Worm (Caenorhabditis elegans) whole organism, L4 larva: ENCODE data around the gene oxi-1.

Experiments used
- F26F4.8 ChIP-seq: fragments of 200-800 bp; sonication (Bioruptor generic); conservative IDR thresholded peaks from 2 replicates; pipeline ENCODE4 v1.3.6; 2022; ENCODE audit warnings: missing genetic modification characterization, missing compliant biosample characterization
- F37D6.2 ChIP-seq: sonication (generic microtip); optimal IDR thresholded peaks from 2 replicates; lab custom pipeline; 2016; ENCODE audit warnings: mild to moderate bottlenecking, missing genetic modification characterization, missing compliant biosample characterization
- F44E2.7 ChIP-seq: fragments of 200-800 bp; sonication (Bioruptor generic); IDR thresholded peaks from 2 replicates; pipeline ENCODE4 v2.1.2; 2022; ENCODE audit warnings: missing genetic modification characterization, missing compliant biosample characterization
- F49E8.2 ChIP-seq: sonication (generic microtip); optimal IDR thresholded peaks from 2 replicates; lab custom pipeline; 2016; ENCODE audit warnings: missing compliant biosample characterization, mild to moderate bottlenecking, missing genetic modification characterization, borderline replicate concordance
- R02D3.7 ChIP-seq: fragments of 150-350 bp; sonication (generic microtip); optimal IDR thresholded peaks from 3 replicates; lab custom pipeline; 2014; ENCODE audit warnings: missing biosample characterization, missing genetic modification characterization
- T20F7.1 ChIP-seq: fragments of 200-800 bp; sonication (Bioruptor generic); optimal IDR thresholded peaks from 2 replicates; lab custom pipeline; 2018; ENCODE audit warnings: mild to moderate bottlenecking, missing genetic modification characterization, missing compliant biosample characterization
- Y48G9A.11 ChIP-seq: fragments of 200-800 bp; sonication (Bioruptor generic); IDR thresholded peaks from 2 replicates; pipeline ENCODE4 v1.3.6; 2022; ENCODE audit warnings: missing genetic modification reagents, missing genetic modification characterization, missing compliant biosample characterization
- Y75B8A.6 ChIP-seq: fragments of 200-800 bp; sonication (Bioruptor generic); IDR thresholded peaks from 2 replicates; pipeline ENCODE4 v1.3.6; 2022; ENCODE audit warnings: missing genetic modification reagents, missing genetic modification characterization, missing compliant biosample characterization
- aha-1 ChIP-seq: fragments of 150-350 bp; peaks from one replicate; lab custom pipeline; 2014; ENCODE audit warnings: missing biosample characterization, missing genetic modification characterization
- ama-1 ChIP-seq: fragments of 150-350 bp; optimal IDR thresholded peaks from 2 replicates; lab custom pipeline; 2014; ENCODE audit warnings: inconsistent platforms, mixed read lengths
- arid-1 ChIP-seq: fragments of 200-800 bp; sonication (Bioruptor generic); conservative IDR thresholded peaks from 2 replicates; pipeline ENCODE4 v1.3.6; 2022; ENCODE audit warnings: missing genetic modification reagents, missing genetic modification characterization, missing compliant biosample characterization
- attf-4 ChIP-seq: sonication (generic microtip); optimal IDR thresholded peaks from 3 replicates; lab custom pipeline; 2017; ENCODE audit warnings: missing biosample characterization, missing genetic modification characterization
- ceh-32 ChIP-seq: sonication (generic microtip); optimal IDR thresholded peaks from 2 replicates; lab custom pipeline; 2016; ENCODE audit warnings: mild to moderate bottlenecking, missing genetic modification characterization, missing compliant biosample characterization; ENCODE audit not compliant: poor library complexity
- ceh-44 ChIP-seq: fragments of 200-800 bp; sonication (Bioruptor generic); IDR thresholded peaks from 2 replicates; pipeline ENCODE4 v1.3.6; 2022; ENCODE audit warnings: missing genetic modification reagents, missing genetic modification characterization, missing compliant biosample characterization
- ceh-82 ChIP-seq: sonication (generic microtip); optimal IDR thresholded peaks from 2 replicates; lab custom pipeline; 2017; ENCODE audit warnings: missing biosample characterization, missing genetic modification characterization
- cey-2 ChIP-seq: sonication (generic microtip); optimal IDR thresholded peaks from 3 replicates; lab custom pipeline; 2017; ENCODE audit warnings: missing genetic modification characterization, mild to moderate bottlenecking, missing compliant biosample characterization, antibody characterized with exemption, borderline replicate concordance; ENCODE audit not compliant: insufficient read depth
- daf-16 ChIP-seq, 3 experiments: sonication (generic microtip); optimal IDR thresholded peaks; 2 replicates each; lab custom pipeline; 2016 to 2017; ENCODE audit warnings: missing genetic modification characterization in 3 of 3, missing genetic modification reagents in 3 of 3, mild to moderate bottlenecking in 2 of 3, missing compliant biosample characterization in 2 of 3, missing biosample characterization in 1 of 3, moderate library complexity in 1 of 3
- daf-19 ChIP-seq: fragments of 200-800 bp; sonication (Bioruptor generic); conservative IDR thresholded peaks from 2 replicates; pipeline ENCODE4 v1.3.6; 2022; ENCODE audit warnings: missing genetic modification characterization, missing compliant biosample characterization
- daf-8 ChIP-seq: fragments of 200-800 bp; sonication (Bioruptor generic); IDR thresholded peaks from 2 replicates; pipeline ENCODE4 v1.3.6; 2022; ENCODE audit warnings: missing genetic modification characterization, missing compliant biosample characterization
- dmd-6 ChIP-seq: fragments of 200-800 bp; sonication (Bioruptor generic); IDR thresholded peaks from 2 replicates; pipeline ENCODE4 v1.3.6; 2022; ENCODE audit warnings: missing genetic modification reagents, missing genetic modification characterization, missing compliant biosample characterization
- dmd-8 ChIP-seq: fragments of 200-800 bp; sonication (Bioruptor generic); IDR thresholded peaks from 2 replicates; pipeline ENCODE4 v1.3.6; 2022; ENCODE audit warnings: missing genetic modification characterization, missing compliant biosample characterization
- duxl-1 ChIP-seq: sonication (generic microtip); optimal IDR thresholded peaks from 2 replicates; lab custom pipeline; 2016; ENCODE audit warnings: mild to moderate bottlenecking, missing genetic modification characterization, moderate library complexity, missing compliant biosample characterization; ENCODE audit not compliant: poor library complexity
- dve-1 ChIP-seq: sonication (generic microtip); optimal IDR thresholded peaks from 2 replicates; lab custom pipeline; 2017; ENCODE audit warnings: antibody characterized with exemption, mild to moderate bottlenecking, missing genetic modification characterization, missing compliant biosample characterization; ENCODE audit not compliant: insufficient read depth
- fos-1 ChIP-seq: fragments of 150-350 bp; optimal IDR thresholded peaks from 2 replicates; lab custom pipeline; 2014; ENCODE audit warnings: missing biosample characterization, missing genetic modification characterization
- gei-8 ChIP-seq: fragments of 200-800 bp; sonication (Bioruptor generic); optimal IDR thresholded peaks from 2 replicates; lab custom pipeline; 2018; ENCODE audit warnings: mild to moderate bottlenecking, missing genetic modification characterization, missing compliant biosample characterization
- hlh-11 ChIP-seq: fragments of 200-800 bp; sonication (Bioruptor generic); optimal IDR thresholded peaks from 2 replicates; lab custom pipeline; 2018; ENCODE audit warnings: mild to moderate bottlenecking, missing genetic modification characterization, missing compliant biosample characterization
- hlh-30 ChIP-seq: sonication (generic microtip); optimal IDR thresholded peaks from 2 replicates; lab custom pipeline; 2017; ENCODE audit warnings: antibody characterized with exemption, mild to moderate bottlenecking, missing genetic modification characterization, missing compliant biosample characterization; ENCODE audit not compliant: insufficient read depth
- lim-7 ChIP-seq: fragments of 200-800 bp; sonication (Bioruptor generic); IDR thresholded peaks from 2 replicates; pipeline ENCODE4 v1.3.6; 2022; ENCODE audit warnings: missing genetic modification characterization, missing compliant biosample characterization
- lin-13 ChIP-seq: fragments of 150-350 bp; optimal IDR thresholded peaks from 2 replicates; lab custom pipeline; 2014; ENCODE audit warnings: missing biosample characterization, missing genetic modification reagents, missing genetic modification characterization
- lin-38 ChIP-seq: fragments of 200-800 bp; sonication (Bioruptor generic); IDR thresholded peaks from 2 replicates; pipeline ENCODE4 v1.3.6; 2022; ENCODE audit warnings: missing genetic modification reagents, missing genetic modification characterization, missing compliant biosample characterization
- lin-39 ChIP-seq: fragments of 150-350 bp; optimal IDR thresholded peaks from 2 replicates; lab custom pipeline; 2014; ENCODE audit warnings: missing biosample characterization, missing genetic modification reagents, missing genetic modification characterization
- lsy-2 ChIP-seq, 2 experiments: fragments of 150-350 bp in 1 of 2; sonication (generic microtip) in 1 of 2; optimal IDR thresholded peaks; 2 replicates each; lab custom pipeline; 2014 to 2017; ENCODE audit warnings: missing biosample characterization in 2 of 2, missing genetic modification characterization in 2 of 2
- mdl-1 ChIP-seq, 2 experiments: fragments of 150-350 bp in 1 of 2; sonication (generic microtip) in 1 of 2; optimal IDR thresholded peaks; 2 replicates each; lab custom pipeline; 2014 to 2017; ENCODE audit warnings: missing biosample characterization in 2 of 2, missing genetic modification characterization in 2 of 2
- mxl-2 ChIP-seq: fragments of 200-800 bp; sonication (Bioruptor generic); conservative IDR thresholded peaks from 2 replicates; pipeline ENCODE4 v1.3.6; 2022; ENCODE audit warnings: missing genetic modification reagents, missing genetic modification characterization, missing compliant biosample characterization
- nhr-102 ChIP-seq: sonication (generic microtip); optimal IDR thresholded peaks from 2 replicates; lab custom pipeline; 2016; ENCODE audit warnings: mild to moderate bottlenecking, missing genetic modification characterization, moderate library complexity, missing compliant biosample characterization
- nhr-28 ChIP-seq: fragments of 150-350 bp; optimal IDR thresholded peaks from 2 replicates; lab custom pipeline; 2014; ENCODE audit warnings: missing biosample characterization, missing genetic modification characterization
- nhr-42 ChIP-seq: fragments of 200-800 bp; sonication (Bioruptor generic); IDR thresholded peaks from 2 replicates; pipeline ENCODE4 v1.3.6; 2022; ENCODE audit warnings: missing genetic modification characterization, missing compliant biosample characterization
- nhr-76 ChIP-seq: fragments of 150-350 bp; optimal IDR thresholded peaks from 2 replicates; lab custom pipeline; 2014; ENCODE audit warnings: missing biosample characterization, missing genetic modification characterization
- nhr-77 ChIP-seq: fragments of 150-350 bp; optimal IDR thresholded peaks from 2 replicates; lab custom pipeline; 2014; ENCODE audit warnings: missing biosample characterization, missing genetic modification characterization
- pqm-1 ChIP-seq: sonication (generic microtip); optimal IDR thresholded peaks from 2 replicates; lab custom pipeline; 2017; ENCODE audit warnings: missing biosample characterization, missing genetic modification characterization
- rbr-2 ChIP-seq: sonication (generic microtip); optimal IDR thresholded peaks from 2 replicates; lab custom pipeline; 2016; ENCODE audit warnings: missing genotype, missing genetic modification characterization, missing compliant biosample characterization
- saeg-2 ChIP-seq: fragments of 200-800 bp; sonication (Bioruptor generic); IDR thresholded peaks from 2 replicates; pipeline ENCODE4 v1.3.6; 2022; ENCODE audit warnings: missing genetic modification reagents, missing genetic modification characterization, missing compliant biosample characterization
- sdz-12 ChIP-seq: fragments of 200-800 bp; sonication (Bioruptor generic); optimal IDR thresholded peaks from 2 replicates; lab custom pipeline; 2018; ENCODE audit warnings: mild to moderate bottlenecking, missing genetic modification characterization, missing compliant biosample characterization
- snpc-4 ChIP-seq: fragments of 150-350 bp; optimal IDR thresholded peaks from 2 replicates; lab custom pipeline; 2014; ENCODE audit warnings: missing biosample characterization, missing genetic modification characterization
- tag-97 ChIP-seq: fragments of 200-800 bp; sonication (Bioruptor generic); IDR thresholded peaks from 2 replicates; pipeline ENCODE4 v1.3.6; 2022; ENCODE audit warnings: missing genetic modification characterization, missing compliant biosample characterization
- unc-130 ChIP-seq: sonication (generic microtip); optimal IDR thresholded peaks from 2 replicates; lab custom pipeline; 2016; ENCODE audit warnings: missing genetic modification reagents, missing genetic modification characterization, missing compliant biosample characterization
- zag-1 ChIP-seq: fragments of 150-350 bp; optimal IDR thresholded peaks from 2 replicates; lab custom pipeline; 2014; ENCODE audit warnings: missing biosample characterization, missing genetic modification characterization
- zfp-3 ChIP-seq: fragments of 200-800 bp; sonication (Bioruptor generic); conservative IDR thresholded peaks from 2 replicates; pipeline ENCODE4 v1.3.6; 2022; ENCODE audit warnings: missing genetic modification reagents, missing genetic modification characterization, missing compliant biosample characterization
- zip-11 ChIP-seq: fragments of 200-800 bp; sonication (Bioruptor generic); IDR thresholded peaks from 2 replicates; pipeline ENCODE4 v1.3.6; 2022; ENCODE audit warnings: missing genetic modification characterization, missing compliant biosample characterization
- ztf-7 ChIP-seq: fragments of 150-350 bp; optimal IDR thresholded peaks from 2 replicates; lab custom pipeline; 2014; ENCODE audit warnings: missing biosample characterization, missing genetic modification characterization

oxi-1 gene

ce11 chrIII:10820592-10821242 lies 37.4 kb upstream of the oxi-1 start:
- TF ChIP-seq F26F4.8 (GFP tag; lab: Robert Waterston, UW) (no peak), cey-2 (tag; lab: Kevin White, UChicago) (no peak), dve-1 (tag; lab: Kevin White, UChicago) (peak; percentile 40), hlh-11 (peak; percentile 47), nhr-102 (tag; lab: Kevin White, UChicago) (no peak), Y48G9A.11 (GFP tag; lab: Robert Waterston, UW) (no peak), duxl-1 (tag; lab: Kevin White, UChicago) (no peak), pqm-1 (tag; lab: Kevin White, UChicago) (peak; percentile 42), daf-8 (no peak), lin-39 (tag; lab: Kevin White, UChicago) (no peak), daf-16 (GFP tag; optimal IDR thresholded peaks at IDR 0.05; lab: Kevin White, UChicago) (no peak), daf-16 (tag; optimal IDR thresholded peaks at IDR 0.05; lab: Kevin White, UChicago) (peak; percentile 24), F49E8.2 (tag; lab: Kevin White, UChicago) (no peak), arid-1 (GFP tag; lab: Robert Waterston, UW) (no peak), lsy-2 (tag; optimal IDR thresholded peaks at IDR 0.05; lab: Kevin White, UChicago) (no peak), zip-11 (GFP tag; lab: Robert Waterston, UW) (no peak), tag-97 (no peak), ceh-44 (GFP tag; lab: Robert Waterston, UW) (no peak), rbr-2 (tag; lab: Kevin White, UChicago) (no peak), saeg-2 (GFP tag; lab: Robert Waterston, UW) (no peak), aha-1 (peak; percentile 40), lin-13 (GFP tag; lab: Kevin White, UChicago) (no peak), daf-19 (GFP tag; lab: Robert Waterston, UW) (no peak), nhr-42 (GFP tag; lab: Robert Waterston, UW) (no peak), gei-8 (GFP tag; lab: Kevin White, UChicago) (no peak), F44E2.7 (GFP tag; lab: Robert Waterston, UW) (no peak), ceh-82 (no peak), lim-7 (no peak), hlh-30 (tag; lab: Kevin White, UChicago) (peak; percentile 67), nhr-28 (tag; lab: Kevin White, UChicago) (peak; percentile 62), R02D3.7 (tag; lab: Kevin White, UChicago) (no peak), lin-38 (no peak), zag-1 (tag; lab: Kevin White, UChicago) (no peak), ztf-7 (tag; lab: Kevin White, UChicago) (no peak), F37D6.2 (tag; lab: Kevin White, UChicago) (no peak), snpc-4 (tag; lab: Kevin White, UChicago) (no peak), zfp-3 (GFP tag; lab: Robert Waterston, UW) (no peak), fos-1 (no peak), dmd-6 (GFP tag; lab: Robert Waterston, UW) (peak; percentile 50), nhr-76 (tag; lab: Kevin White, UChicago) (no peak), unc-130 (GFP tag; lab: Kevin White, UChicago) (no peak), sdz-12 (no peak), Y75B8A.6 (GFP tag; lab: Robert Waterston, UW) (no peak), ceh-32 (tag; lab: Kevin White, UChicago) (no peak), nhr-77 (tag; lab: Kevin White, UChicago) (peak; percentile 3), mdl-1 (tag; optimal IDR thresholded peaks at IDR 0.05; lab: Kevin White, UChicago) (peak in 1 of 2 experiments; percentile 34), ama-1 (lab: Kevin White, UChicago) (no peak), attf-4 (tag; lab: Kevin White, UChicago) (no peak), mxl-2 (no peak), T20F7.1 (GFP tag; lab: Kevin White, UChicago) (no peak), dmd-8 (GFP tag; lab: Robert Waterston, UW) (no peak)
